Fruit fly (Drosophila melanogaster) whole organism, embryonic: ENCODE measurements around the gene CAH6.

Source experiments
- Ada2b ChIP-seq: fragments of 200-800 bp; sonication (Bioruptor generic); IDR thresholded peaks from 2 replicates; pipeline ENCODE4 v1.3.6; 2022; ENCODE audit warnings: missing biosample characterization, missing genetic modification characterization
- Atf3 ChIP-seq: fragments of 200-800 bp; sonication (Bioruptor generic); optimal IDR thresholded peaks from 3 replicates; lab custom pipeline; 2016; ENCODE audit warnings: missing biosample characterization, missing genetic modification characterization
- CG10209 ChIP-seq: fragments of 200-800 bp; sonication (Bioruptor generic); optimal IDR thresholded peaks from 3 replicates; lab custom pipeline; 2017; ENCODE audit warnings: missing biosample characterization, mild to moderate bottlenecking, missing genetic modification characterization, missing genetic modification reagents
- CG12299 ChIP-seq: fragments of 200-800 bp; sonication (Bioruptor generic); optimal IDR thresholded peaks from 2 replicates; lab custom pipeline; 2018; ENCODE audit warnings: missing biosample characterization, mild to moderate bottlenecking, missing genetic modification characterization
- CG13894 ChIP-seq: fragments of 200-800 bp; sonication (Bioruptor generic); optimal IDR thresholded peaks from 3 replicates; lab custom pipeline; 2018; ENCODE audit warnings: missing biosample characterization, mild to moderate bottlenecking, missing genetic modification characterization, moderate library complexity
- CG15479 ChIP-seq: fragments of 200-800 bp; sonication (Bioruptor generic); optimal IDR thresholded peaks from 3 replicates; lab custom pipeline; 2019; ENCODE audit warnings: missing biosample characterization, mild to moderate bottlenecking, missing genetic modification characterization, moderate library complexity
- CG17328 ChIP-seq: fragments of 200-800 bp; sonication (Bioruptor generic); IDR thresholded peaks from 2 replicates; pipeline ENCODE4 v1.3.6; 2022; ENCODE audit warnings: missing biosample characterization, missing genetic modification characterization
- CG2202 ChIP-seq: fragments of 200-800 bp; sonication (Bioruptor generic); optimal IDR thresholded peaks from 2 replicates; lab custom pipeline; 2018; ENCODE audit warnings: missing biosample characterization, mild to moderate bottlenecking, missing genetic modification characterization
- CG3065 ChIP-seq: fragments of 200-800 bp; sonication (Bioruptor generic); optimal IDR thresholded peaks from 2 replicates; lab custom pipeline; 2016; ENCODE audit warnings: missing biosample characterization, missing genetic modification characterization
- CG3407 ChIP-seq: fragments of 200-800 bp; sonication (Bioruptor generic); optimal IDR thresholded peaks from 2 replicates; lab custom pipeline; 2018; ENCODE audit warnings: missing biosample characterization, mild to moderate bottlenecking, missing genetic modification characterization
- CG3847 ChIP-seq: fragments of 200-800 bp; sonication (Bioruptor generic); IDR thresholded peaks from 2 replicates; pipeline ENCODE4 v1.3.6; 2022; ENCODE audit warnings: missing biosample characterization, missing genetic modification characterization
- CG3995 ChIP-seq: fragments of 200-800 bp; sonication (Bioruptor generic); optimal IDR thresholded peaks from 3 replicates; lab custom pipeline; 2016; ENCODE audit warnings: missing biosample characterization, missing genetic modification characterization
- CG4282 ChIP-seq: fragments of 200-800 bp; sonication (Bioruptor generic); optimal IDR thresholded peaks from 2 replicates; lab custom pipeline; 2016; ENCODE audit warnings: missing biosample characterization, missing genetic modification characterization
- CG4328 ChIP-seq: fragments of 200-800 bp; sonication (Bioruptor generic); optimal IDR thresholded peaks from 3 replicates; lab custom pipeline; 2017; ENCODE audit warnings: missing biosample characterization, missing genetic modification reagents, missing genetic modification characterization
- CG5180 ChIP-seq: fragments of 200-800 bp; sonication (Bioruptor generic); optimal IDR thresholded peaks from 3 replicates; lab custom pipeline; 2017; ENCODE audit warnings: missing biosample characterization, missing genetic modification characterization, mild to moderate bottlenecking, moderate library complexity, missing genetic modification reagents
- CG6175 ChIP-seq: fragments of 200-800 bp; sonication (Bioruptor generic); IDR thresholded peaks from 3 replicates; pipeline ENCODE4 v1.3.6; 2022; ENCODE audit warnings: missing biosample characterization, missing genetic modification characterization
- CG6272 ChIP-seq: fragments of 200-800 bp; sonication (Bioruptor generic); IDR thresholded peaks from 2 replicates; pipeline ENCODE4 v1.3.6; 2022; ENCODE audit warnings: missing biosample characterization, missing genetic modification characterization
- CG6854 ChIP-seq: fragments of 200-800 bp; sonication (Bioruptor generic); optimal IDR thresholded peaks from 3 replicates; lab custom pipeline; 2017; ENCODE audit warnings: missing biosample characterization, mild to moderate bottlenecking, missing genetic modification characterization
- CG7372 ChIP-seq: fragments of 200-800 bp; sonication (Bioruptor generic); IDR thresholded peaks from 2 replicates; pipeline ENCODE4 v1.3.6; 2022; ENCODE audit warnings: missing biosample characterization, missing genetic modification characterization
- CG7839 ChIP-seq: fragments of 200-800 bp; sonication (Bioruptor generic); optimal IDR thresholded peaks from 3 replicates; lab custom pipeline; 2018; ENCODE audit warnings: missing biosample characterization, mild to moderate bottlenecking, missing genetic modification characterization, moderate library complexity
- CG7963 ChIP-seq: fragments of 200-800 bp; sonication (Bioruptor generic); IDR thresholded peaks from 3 replicates; pipeline ENCODE4 v1.3.6; 2022; ENCODE audit warnings: missing biosample characterization, missing genetic modification characterization; ENCODE audit not compliant: partially characterized antibody
- CG8944 ChIP-seq: fragments of 200-800 bp; sonication (Bioruptor generic); optimal IDR thresholded peaks from 3 replicates; lab custom pipeline; 2016; ENCODE audit warnings: missing biosample characterization, missing genetic modification characterization
- CG9437 ChIP-seq: fragments of 200-800 bp; sonication (Bioruptor generic); optimal IDR thresholded peaks from 2 replicates; lab custom pipeline; 2018; ENCODE audit warnings: missing biosample characterization, mild to moderate bottlenecking, missing genetic modification characterization
- CG9609 ChIP-seq: fragments of 200-800 bp; sonication (Bioruptor generic); optimal IDR thresholded peaks from 3 replicates; lab custom pipeline; 2016; ENCODE audit warnings: missing biosample characterization, missing genetic modification characterization
- CG9932 ChIP-seq: fragments of 200-800 bp; sonication (Bioruptor generic); IDR thresholded peaks from 2 replicates; pipeline ENCODE4 v1.3.6; 2022; ENCODE audit warnings: missing biosample characterization, missing genetic modification characterization
- CTCF ChIP-seq: fragments of 200-800 bp; sonication (Bioruptor generic); optimal IDR thresholded peaks from 2 replicates; lab custom pipeline; 2017; ENCODE audit warnings: missing biosample characterization, mild to moderate bottlenecking, missing genetic modification characterization, moderate library complexity
- D19B ChIP-seq: fragments of 200-800 bp; sonication (Bioruptor generic); optimal IDR thresholded peaks from 2 replicates; lab custom pipeline; 2017; ENCODE audit warnings: missing biosample characterization, mild to moderate bottlenecking, missing genetic modification characterization
- Dbx ChIP-seq: fragments of 200-800 bp; sonication (Bioruptor generic); IDR thresholded peaks from 3 replicates; pipeline ENCODE4 v1.3.6; 2022; ENCODE audit warnings: missing biosample characterization, missing genetic modification characterization
- Doc2 ChIP-seq: fragments of 200-800 bp; sonication (Bioruptor generic); IDR thresholded peaks from 2 replicates; pipeline ENCODE4 v1.3.6; 2022; ENCODE audit warnings: missing biosample characterization, missing genetic modification characterization
- Doc3 ChIP-seq: fragments of 200-800 bp; sonication (Bioruptor generic); IDR thresholded peaks from 3 replicates; pipeline ENCODE4 v1.3.6; 2022; ENCODE audit warnings: missing biosample characterization, missing genetic modification characterization; ENCODE audit not compliant: partially characterized antibody
- Hr3 ChIP-seq: fragments of 200-800 bp; sonication (Bioruptor generic); optimal IDR thresholded peaks from 3 replicates; lab custom pipeline; 2016; ENCODE audit warnings: missing biosample characterization, missing genetic modification characterization
- Hr39 ChIP-seq: fragments of >200 bp; optimal IDR thresholded peaks from 2 replicates; lab custom pipeline; 2017
- Med ChIP-seq: fragments of 200-800 bp; sonication (Bioruptor generic); peaks from one replicate; lab custom pipeline; 2016; ENCODE audit warnings: missing biosample characterization, missing genetic modification characterization, mild to moderate bottlenecking, inconsistent platforms, moderate library complexity
- Xbp1 ChIP-seq: fragments of 200-800 bp; sonication (Bioruptor generic); optimal IDR thresholded peaks from 3 replicates; lab custom pipeline; 2016; ENCODE audit warnings: missing biosample characterization, mild to moderate bottlenecking, missing genetic modification characterization
- YL-1 ChIP-seq: fragments of 200-800 bp; sonication (Bioruptor generic); optimal IDR thresholded peaks from 3 replicates; lab custom pipeline; 2017; ENCODE audit warnings: missing biosample characterization, mild to moderate bottlenecking, missing genetic modification characterization
- ac ChIP-seq: fragments of 200-800 bp; sonication (Bioruptor generic); optimal IDR thresholded peaks from 3 replicates; lab custom pipeline; 2017; ENCODE audit warnings: missing biosample characterization, mild to moderate bottlenecking, missing genetic modification characterization
- bbx ChIP-seq: fragments of 200-800 bp; sonication (Bioruptor generic); IDR thresholded peaks from 2 replicates; pipeline ENCODE4 v1.3.6; 2022; ENCODE audit warnings: missing biosample characterization, missing genetic modification characterization; ENCODE audit not compliant: partially characterized antibody
- da ChIP-seq: fragments of 200-800 bp; sonication (Bioruptor generic); optimal IDR thresholded peaks from 2 replicates; lab custom pipeline; 2016; ENCODE audit warnings: missing biosample characterization, missing genetic modification characterization
- dmrt99B ChIP-seq: fragments of 200-800 bp; sonication (Bioruptor generic); optimal IDR thresholded peaks from 2 replicates; lab custom pipeline; 2018; ENCODE audit warnings: missing biosample characterization, mild to moderate bottlenecking, missing genetic modification characterization, moderate library complexity
- dysf ChIP-seq: fragments of 200-800 bp; sonication (Bioruptor generic); IDR thresholded peaks from 3 replicates; pipeline ENCODE4 v1.3.6; 2022; ENCODE audit warnings: missing biosample characterization, missing genetic modification characterization
- eyg ChIP-seq: fragments of 200-800 bp; sonication (Bioruptor generic); optimal IDR thresholded peaks from 3 replicates; lab custom pipeline; 2016; ENCODE audit warnings: missing biosample characterization, missing genetic modification characterization
- fd102C ChIP-seq: fragments of 200-800 bp; sonication (Bioruptor generic); optimal IDR thresholded peaks from 2 replicates; lab custom pipeline; 2018; ENCODE audit warnings: missing biosample characterization, mild to moderate bottlenecking, missing genetic modification characterization, moderate library complexity
- gt ChIP-seq: fragments of 200-800 bp; sonication (Bioruptor generic); IDR thresholded peaks from 2 replicates; pipeline ENCODE4 v1.3.6; 2022; ENCODE audit warnings: missing biosample characterization, missing genetic modification characterization
- kah ChIP-seq: fragments of 200-800 bp; sonication (Bioruptor generic); optimal IDR thresholded peaks from 2 replicates; lab custom pipeline; 2018; ENCODE audit warnings: missing biosample characterization, mild to moderate bottlenecking, missing genetic modification characterization
- lilli ChIP-seq: fragments of 200-800 bp; sonication (Bioruptor generic); optimal IDR thresholded peaks from 3 replicates; lab custom pipeline; 2016; ENCODE audit warnings: missing biosample characterization, missing genetic modification characterization
- maf-S ChIP-seq: fragments of 200-800 bp; sonication (Bioruptor generic); optimal IDR thresholded peaks from 2 replicates; lab custom pipeline; 2016; ENCODE audit warnings: missing biosample characterization, missing genetic modification characterization
- oc ChIP-seq: fragments of 200-800 bp; sonication (Bioruptor generic); optimal IDR thresholded peaks from 2 replicates; lab custom pipeline; 2018; ENCODE audit warnings: missing biosample characterization, mild to moderate bottlenecking, missing genetic modification characterization, moderate library complexity
- pnt ChIP-seq: fragments of 200-800 bp; sonication (Bioruptor generic); optimal IDR thresholded peaks from 3 replicates; lab custom pipeline; 2016; ENCODE audit warnings: missing biosample characterization, missing genetic modification characterization
- prd ChIP-seq, 3 experiments: fragments of >200 bp in 2 of 3; fragments of 200-800 bp in 1 of 3; sonication (Bioruptor generic) in 1 of 3; optimal IDR thresholded peaks in 2 of 3; IDR thresholded peaks in 1 of 3; 2 replicates in 2 of 3; 3 replicates in 1 of 3; pipeline versions ENCODE4 v1.3.6 to Lab custom; 2017 to 2022; ENCODE audit warnings: missing biosample characterization in 1 of 3, missing genetic modification characterization in 1 of 3
- sima ChIP-seq: fragments of 200-800 bp; sonication (Bioruptor generic); optimal IDR thresholded peaks from 2 replicates; lab custom pipeline; 2016; ENCODE audit warnings: missing biosample characterization, missing genetic modification characterization

Gene CAH6

DNA sequence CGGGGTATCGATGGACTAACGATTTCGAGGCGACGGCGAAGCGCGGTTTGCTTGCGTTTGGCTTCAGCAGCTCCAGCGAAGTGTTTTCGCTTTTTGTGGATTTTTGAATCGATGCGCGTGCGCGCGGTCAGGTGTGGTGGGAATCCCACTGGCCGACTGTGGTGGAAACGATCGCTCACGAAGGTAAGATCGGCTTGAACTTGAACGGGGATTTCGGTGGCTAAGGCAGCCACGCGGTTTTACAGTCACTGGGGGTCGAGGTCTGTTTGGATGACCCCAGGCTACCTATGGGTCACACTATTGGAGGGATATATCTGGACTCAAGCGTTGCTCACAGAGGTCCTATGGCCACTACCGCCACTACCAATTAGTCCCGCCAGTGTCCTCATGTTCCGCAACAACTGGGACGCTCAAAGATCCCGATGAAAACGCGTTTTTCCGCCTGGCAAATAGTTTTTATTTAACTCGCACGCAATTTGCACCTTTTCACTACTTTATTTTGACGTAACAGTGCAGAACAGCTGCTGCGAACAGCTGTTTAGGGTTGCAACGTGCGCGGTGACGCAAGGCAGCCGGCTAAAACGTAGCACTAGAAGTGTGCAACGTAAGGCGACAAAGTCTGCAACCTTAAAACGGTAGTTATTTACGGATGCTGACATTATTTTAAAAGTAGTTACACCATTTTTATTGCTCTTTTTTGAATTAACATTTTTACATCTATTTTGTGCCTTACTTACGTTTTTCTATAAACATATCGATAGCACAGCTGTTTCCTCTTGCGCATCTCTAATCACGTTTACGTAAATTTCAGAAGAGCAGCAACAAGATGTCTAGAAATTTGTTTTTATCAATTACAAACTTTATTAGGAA is 5.1 kb upstream of the CAH6 start, which contains the start of the genes qless and mRpL32 (continued):
- TF ChIP-seq CG7839 (tag; lab: Kevin White, UChicago): no peak
- TF ChIP-seq pnt (GFP tag; lab: Kevin White, UChicago): peak; percentile 39
- TF ChIP-seq CG4328 (GFP tag; lab: Kevin White, UChicago): no peak
- peak; percentile 74 for TF ChIP-seq dysf
- peak; percentile 100 for TF ChIP-seq CG9437
- peak; percentile 70 for TF ChIP-seq lilli
- no peak for TF ChIP-seq CG3407 (GFP tag; lab: Kevin White, UChicago)
- peak; percentile 3 for TF ChIP-seq Atf3 (GFP tag; lab: Kevin White, UChicago)
- TF ChIP-seq maf-S: peak; percentile 22
- TF ChIP-seq CG3995: peak; percentile 65
- TF ChIP-seq eyg (GFP tag; lab: Kevin White, UChicago): peak; percentile 42
- TF ChIP-seq YL-1: peak; percentile 40
- peak; percentile 79 for TF ChIP-seq Dbx (GFP tag; lab: Robert Waterston, UW)
- peak; percentile 86 for TF ChIP-seq Doc3 (GFP tag; lab: Robert Waterston, UW)
- no peak for TF ChIP-seq Hr39 (lab: Kevin White, UChicago)
- TF ChIP-seq CG5180 (GFP tag; lab: Kevin White, UChicago): no peak
- no peak for TF ChIP-seq Hr3 (GFP tag; lab: Kevin White, UChicago)
- TF ChIP-seq CG2202: no peak
- no peak for TF ChIP-seq oc (tag; lab: Kevin White, UChicago)
- TF ChIP-seq ac: no peak
- peak; percentile 80 for TF ChIP-seq gt (GFP tag; lab: Robert Waterston, UW)
- TF ChIP-seq CG9932 (GFP tag; lab: Robert Waterston, UW): peak; percentile 65
- no peak for TF ChIP-seq fd102C (GFP tag; lab: Kevin White, UChicago)
- peak; percentile 79 for TF ChIP-seq CG6272 (GFP tag; lab: Robert Waterston, UW)
- peak; percentile 94 for TF ChIP-seq Med
- no peak for TF ChIP-seq sima (GFP tag; lab: Kevin White, UChicago)
- TF ChIP-seq CG12299 (tag; lab: Kevin White, UChicago): no peak
- TF ChIP-seq CG6175 (GFP tag; lab: Robert Waterston, UW): no peak
- peak; percentile 75 for TF ChIP-seq Ada2b (GFP tag; lab: Robert Waterston, UW)
- TF ChIP-seq CG3065 (GFP tag; lab: Kevin White, UChicago): no peak
- no peak for TF ChIP-seq Doc2 (GFP tag; lab: Robert Waterston, UW)
- peak; percentile 26 for TF ChIP-seq CG9609 (GFP tag; lab: Kevin White, UChicago)
- TF ChIP-seq CG7372 (GFP tag; lab: Robert Waterston, UW): peak; percentile 79
- TF ChIP-seq bbx (GFP tag; lab: Robert Waterston, UW): peak; percentile 63
- TF ChIP-seq prd (optimal IDR thresholded peaks at IDR 0.05; lab: Kevin White, UChicago): no peak
- TF ChIP-seq prd (GFP tag; IDR thresholded peaks at IDR 0.05; lab: Robert Waterston, UW): peak; percentile 94
- TF ChIP-seq D19B (GFP tag; lab: Kevin White, UChicago): no peak
- TF ChIP-seq CTCF (GFP tag; lab: Kevin White, UChicago): no peak
- TF ChIP-seq CG10209: no peak
- no peak for TF ChIP-seq CG13894 (tag; lab: Kevin White, UChicago)
- no peak for TF ChIP-seq dmrt99B
- no peak for TF ChIP-seq CG4282 (GFP tag; lab: Kevin White, UChicago)
- no peak for TF ChIP-seq kah (GFP tag; lab: Kevin White, UChicago)
- TF ChIP-seq CG17328 (GFP tag; lab: Robert Waterston, UW): peak; percentile 41; the same call in 1 of the 2 replicates
- TF ChIP-seq da (GFP tag; lab: Kevin White, UChicago): peak; percentile 11
- TF ChIP-seq Xbp1: peak; percentile 48
- peak; percentile 72 for TF ChIP-seq CG8944 (GFP tag; lab: Kevin White, UChicago)
- TF ChIP-seq CG6854 (GFP tag; lab: Kevin White, UChicago): no peak
- no peak for TF ChIP-seq CG7963 (GFP tag; lab: Robert Waterston, UW)
- peak; percentile 34 for TF ChIP-seq CG3847 (GFP tag; lab: Robert Waterston, UW)
- TF ChIP-seq CG15479 (GFP tag; lab: Kevin White, UChicago): peak; percentile 56
